Fruit fly (Drosophila melanogaster): ENCODE data around the gene CG9016.

- TF ChIP-seq lz (GFP tag; optimal IDR thresholded peaks at IDR 0.05) (no peak), CG16779 (tag; optimal IDR thresholded peaks at IDR 0.05) (no peak), dac (GFP tag; optimal IDR thresholded peaks at IDR 0.05) (no peak), salr (GFP tag; optimal IDR thresholded peaks at IDR 0.05) (no peak), net (GFP tag; optimal IDR thresholded peaks at IDR 0.05) (no peak), CG34406 (GFP tag; optimal IDR thresholded peaks at IDR 0.05) (no peak), Hr4 (GFP tag; optimal IDR thresholded peaks at IDR 0.05) (no peak), Lpt (GFP tag; optimal IDR thresholded peaks at IDR 0.05) (no peak), acj6 (GFP tag; optimal IDR thresholded peaks at IDR 0.05) (no peak), CG1621 (tag; optimal IDR thresholded peaks at IDR 0.05) (no peak), CG11294 (GFP tag; IDR thresholded peaks at IDR 0.05) (no peak)
These were observed 33.3 kb upstream of the CG9016 start, which contains the start of the genes CG13998 and Vm26Ab for dm6 chr2L:5956706-5957105.
